Fruit fly (Drosophila melanogaster) whole organism, prepupa: ENCODE data around the gene D12.

ENCODE experiments used
- Blimp-1 ChIP-seq: fragments of 200-800 bp; sonication (Bioruptor generic); optimal IDR thresholded peaks from 3 replicates; lab custom pipeline; 2017; ENCODE audit warnings: missing biosample characterization, missing genetic modification characterization, mild to moderate bottlenecking, moderate library complexity, missing genetic modification reagents
- CG10631 ChIP-seq: fragments of 200-800 bp; sonication (Bioruptor generic); optimal IDR thresholded peaks from 2 replicates; lab custom pipeline; 2016; ENCODE audit warnings: missing biosample characterization, missing genetic modification characterization
- CG10669 ChIP-seq: fragments of 200-800 bp; sonication (Bioruptor generic); optimal IDR thresholded peaks from 3 replicates; lab custom pipeline; 2018; ENCODE audit warnings: missing biosample characterization, mild to moderate bottlenecking, missing genetic modification characterization, moderate library complexity
- CG11294 ChIP-seq: fragments of 200-800 bp; sonication (Bioruptor generic); IDR thresholded peaks from 2 replicates; pipeline ENCODE4 v1.3.6; 2022; ENCODE audit warnings: missing biosample characterization, missing genetic modification characterization
- CG11762 ChIP-seq: fragments of 200-800 bp; sonication (Bioruptor generic); optimal IDR thresholded peaks from 3 replicates; lab custom pipeline; 2016; ENCODE audit warnings: missing biosample characterization, missing genetic modification characterization; ENCODE audit not compliant: insufficient read depth
- CG11902 ChIP-seq: fragments of 200-800 bp; sonication (Bioruptor generic); optimal IDR thresholded peaks from 3 replicates; lab custom pipeline; 2016; ENCODE audit warnings: missing biosample characterization, missing genetic modification characterization
- CG15336 ChIP-seq: fragments of 200-800 bp; sonication (Bioruptor generic); IDR thresholded peaks from 2 replicates; pipeline ENCODE4 v1.3.6; 2022; ENCODE audit warnings: missing biosample characterization, missing genetic modification characterization
- CG16779 ChIP-seq: fragments of 200-800 bp; sonication (Bioruptor generic); optimal IDR thresholded peaks from 3 replicates; lab custom pipeline; 2017; ENCODE audit warnings: missing biosample characterization, mild to moderate bottlenecking, missing genetic modification characterization
- CG3032 ChIP-seq: fragments of 200-800 bp; optimal IDR thresholded peaks from 2 replicates; lab custom pipeline; 2019; ENCODE audit warnings: missing biosample characterization, mild to moderate bottlenecking, missing genetic modification characterization, moderate library complexity
- CG31627 ChIP-seq: fragments of 200-800 bp; sonication (Bioruptor generic); optimal IDR thresholded peaks from 3 replicates; lab custom pipeline; 2016; ENCODE audit warnings: missing biosample characterization, missing genetic modification characterization
- CG32006 ChIP-seq: fragments of 200-800 bp; sonication (Bioruptor generic); optimal IDR thresholded peaks from 3 replicates; lab custom pipeline; 2017; ENCODE audit warnings: missing biosample characterization, mild to moderate bottlenecking, missing genetic modification characterization
- CG34406 ChIP-seq: fragments of 200-800 bp; sonication (Bioruptor generic); optimal IDR thresholded peaks from 3 replicates; lab custom pipeline; 2016; ENCODE audit warnings: missing biosample characterization, missing genetic modification characterization
- CG3919 ChIP-seq: fragments of 200-800 bp; sonication (Bioruptor generic); optimal IDR thresholded peaks from 3 replicates; lab custom pipeline; 2016; ENCODE audit warnings: missing biosample characterization, missing genetic modification characterization
- CG6276 ChIP-seq: fragments of 200-800 bp; sonication (Bioruptor generic); optimal IDR thresholded peaks from 2 replicates; lab custom pipeline; 2017; ENCODE audit warnings: missing biosample characterization, mild to moderate bottlenecking, missing genetic modification characterization
- CG6808 ChIP-seq: fragments of 200-800 bp; sonication (Bioruptor generic); optimal IDR thresholded peaks from 3 replicates; lab custom pipeline; 2017; ENCODE audit warnings: missing biosample characterization, missing genetic modification characterization, mild to moderate bottlenecking, moderate library complexity, missing genetic modification reagents
- CG6854 ChIP-seq: fragments of 200-800 bp; sonication (Bioruptor generic); optimal IDR thresholded peaks from 2 replicates; lab custom pipeline; 2017; ENCODE audit warnings: missing biosample characterization, mild to moderate bottlenecking, missing genetic modification characterization
- CG7368 ChIP-seq: fragments of 200-800 bp; sonication (Bioruptor generic); optimal IDR thresholded peaks from 3 replicates; lab custom pipeline; 2016; ENCODE audit warnings: missing biosample characterization, missing genetic modification characterization
- CG8119 ChIP-seq: fragments of 200-800 bp; sonication (Bioruptor generic); IDR thresholded peaks from 3 replicates; pipeline ENCODE4 v1.3.6; 2022; ENCODE audit warnings: missing biosample characterization, missing genetic modification characterization
- CG8319 ChIP-seq: fragments of 200-800 bp; sonication (Bioruptor generic); optimal IDR thresholded peaks from 3 replicates; lab custom pipeline; 2016; ENCODE audit warnings: missing biosample characterization, missing genetic modification characterization
- CG8632 ChIP-seq: fragments of 200-800 bp; sonication (Bioruptor generic); optimal IDR thresholded peaks from 3 replicates; lab custom pipeline; 2016; ENCODE audit warnings: missing biosample characterization, missing genetic modification characterization
- Eip75B ChIP-seq: fragments of 200-800 bp; sonication (Bioruptor generic); optimal IDR thresholded peaks from 3 replicates; lab custom pipeline; 2016; ENCODE audit warnings: missing biosample characterization, missing genetic modification characterization
- Eip93F ChIP-seq: fragments of 200-800 bp; sonication (Bioruptor generic); optimal IDR thresholded peaks from 2 replicates; lab custom pipeline; 2016; ENCODE audit warnings: missing biosample characterization, mild to moderate bottlenecking, missing genetic modification characterization
- Ets21C ChIP-seq: fragments of 200-800 bp; sonication (Bioruptor generic); optimal IDR thresholded peaks from 3 replicates; lab custom pipeline; 2016; ENCODE audit warnings: missing biosample characterization, missing genetic modification characterization
- Ets96B ChIP-seq: fragments of 200-800 bp; optimal IDR thresholded peaks from 2 replicates; lab custom pipeline; 2019; ENCODE audit warnings: missing biosample characterization, mild to moderate bottlenecking, missing genetic modification characterization, moderate library complexity
- Gug ChIP-seq: fragments of 200-800 bp; sonication (Bioruptor generic); IDR thresholded peaks from 2 replicates; pipeline ENCODE4 v1.3.6; 2022; ENCODE audit warnings: missing biosample characterization, missing genetic modification characterization
- Hr38 ChIP-seq: sonication (Bioruptor generic); optimal IDR thresholded peaks from 2 replicates; lab custom pipeline; 2016; ENCODE audit warnings: missing biosample characterization, missing genetic modification characterization
- Hr39 ChIP-seq: fragments of 200-800 bp; sonication (Bioruptor generic); optimal IDR thresholded peaks from 2 replicates; lab custom pipeline; 2016; ENCODE audit warnings: missing biosample characterization, missing genetic modification characterization
- Hr4 ChIP-seq: fragments of 200-800 bp; sonication (Bioruptor generic); optimal IDR thresholded peaks from 3 replicates; lab custom pipeline; 2016; ENCODE audit warnings: missing biosample characterization, missing genetic modification characterization
- Lpt ChIP-seq: fragments of 200-800 bp; sonication (Bioruptor generic); optimal IDR thresholded peaks from 3 replicates; lab custom pipeline; 2016; ENCODE audit warnings: missing biosample characterization, missing genetic modification characterization
- Met ChIP-seq: fragments of 200-800 bp; sonication (Bioruptor generic); optimal IDR thresholded peaks from 3 replicates; lab custom pipeline; 2016; ENCODE audit warnings: missing biosample characterization, missing genetic modification characterization
- OdsH ChIP-seq: fragments of 200-800 bp; sonication (Bioruptor generic); optimal IDR thresholded peaks from 3 replicates; lab custom pipeline; 2016; ENCODE audit warnings: missing biosample characterization, missing genetic modification characterization
- Sox102F ChIP-seq: fragments of 200-800 bp; sonication (Bioruptor generic); optimal IDR thresholded peaks from 2 replicates; lab custom pipeline; 2016; ENCODE audit warnings: missing biosample characterization, mild to moderate bottlenecking, missing genetic modification characterization
- Sox15 ChIP-seq: fragments of 200-800 bp; sonication (Bioruptor generic); optimal IDR thresholded peaks from 3 replicates; lab custom pipeline; 2016; ENCODE audit warnings: missing biosample characterization, missing genetic modification characterization
- acj6 ChIP-seq: fragments of 200-800 bp; sonication (Bioruptor generic); optimal IDR thresholded peaks from 3 replicates; lab custom pipeline; 2016; ENCODE audit warnings: missing biosample characterization, missing genetic modification characterization
- cyc ChIP-seq: fragments of 200-800 bp; sonication (Bioruptor generic); optimal IDR thresholded peaks from 3 replicates; lab custom pipeline; 2016; ENCODE audit warnings: missing biosample characterization, missing genetic modification characterization
- esn ChIP-seq: fragments of 200-800 bp; sonication (Bioruptor generic); optimal IDR thresholded peaks from 2 replicates; lab custom pipeline; 2016; ENCODE audit warnings: missing biosample characterization, mild to moderate bottlenecking, missing genetic modification characterization, moderate library complexity
- fd59A ChIP-seq: fragments of 200-800 bp; sonication (Bioruptor generic); optimal IDR thresholded peaks from 2 replicates; lab custom pipeline; 2017; ENCODE audit warnings: missing biosample characterization, mild to moderate bottlenecking, missing genetic modification characterization, missing genetic modification reagents
- fd85E ChIP-seq: fragments of 200-800 bp; sonication (Bioruptor generic); optimal IDR thresholded peaks from 3 replicates; lab custom pipeline; 2016; ENCODE audit warnings: missing biosample characterization, missing genetic modification characterization
- fkh ChIP-seq: fragments of 200-800 bp; sonication (Bioruptor generic); optimal IDR thresholded peaks from 3 replicates; lab custom pipeline; 2017; ENCODE audit warnings: missing biosample characterization, mild to moderate bottlenecking, missing genetic modification characterization, moderate library complexity
- net ChIP-seq: fragments of 200-800 bp; sonication (Bioruptor generic); optimal IDR thresholded peaks from 3 replicates; lab custom pipeline; 2016; ENCODE audit warnings: missing biosample characterization, missing genetic modification characterization
- pdm3 ChIP-seq: fragments of 200-800 bp; sonication (Bioruptor generic); optimal IDR thresholded peaks from 3 replicates; lab custom pipeline; 2016; ENCODE audit warnings: missing biosample characterization, missing genetic modification characterization
- spab ChIP-seq: fragments of 200-800 bp; sonication (Bioruptor generic); optimal IDR thresholded peaks from 2 replicates; lab custom pipeline; 2017; ENCODE audit warnings: missing biosample characterization, mild to moderate bottlenecking, missing genetic modification characterization, missing genetic modification reagents
- svp ChIP-seq: fragments of 200-800 bp; sonication (Bioruptor generic); peaks from one replicate; lab custom pipeline; 2016; ENCODE audit warnings: missing biosample characterization, missing genetic modification characterization
- topi ChIP-seq: fragments of 200-800 bp; sonication (Bioruptor generic); optimal IDR thresholded peaks from 3 replicates; lab custom pipeline; 2016; ENCODE audit warnings: missing biosample characterization, missing genetic modification characterization
- vri ChIP-seq: fragments of 200-800 bp; sonication (Bioruptor generic); optimal IDR thresholded peaks from 3 replicates; lab custom pipeline; 2016; ENCODE audit warnings: missing biosample characterization, mild to moderate bottlenecking, missing genetic modification characterization

The D12 gene

DNA sequence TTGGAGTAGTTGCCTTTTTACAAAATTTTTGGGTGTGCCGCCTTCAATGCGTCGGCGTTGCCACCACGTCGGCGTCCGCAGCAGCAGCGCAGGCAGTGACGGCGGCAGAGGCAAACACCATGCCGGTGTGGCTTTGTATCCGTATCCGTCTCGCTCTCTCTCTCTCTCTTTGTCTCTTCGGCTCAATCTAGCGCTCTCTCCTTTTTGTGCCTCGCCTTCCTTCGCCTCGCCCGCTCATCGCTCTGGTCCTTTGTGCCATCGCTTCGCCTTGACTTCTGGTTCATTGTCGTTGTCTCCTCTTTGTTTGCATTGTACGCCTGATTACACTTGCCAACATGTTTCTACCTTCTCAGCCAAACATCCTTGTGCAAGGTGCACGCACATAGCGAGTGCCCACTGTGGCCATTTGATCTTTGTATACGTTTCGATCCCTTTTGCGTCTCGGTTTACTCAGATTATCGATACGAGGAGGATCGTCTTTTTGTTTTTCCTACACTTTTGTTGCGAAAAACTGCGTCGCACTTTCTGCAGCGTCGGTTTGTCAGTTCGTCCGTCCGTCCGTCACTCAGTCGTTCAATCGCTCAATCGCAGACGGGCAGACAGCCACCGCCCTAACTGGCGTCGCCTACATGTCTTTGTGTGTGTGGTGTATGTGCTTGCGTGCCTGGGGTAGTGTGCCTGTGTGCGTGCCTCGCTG is 20.7 kb downstream of the D12 start (continued):
- TF ChIP-seq CG8119 (GFP tag; lab: Robert Waterston, UW) (peak; percentile 55; the same call in 2 of the 3 replicates), CG10669 (peak; percentile 77), net (peak; percentile 59), cyc (GFP tag; lab: Kevin White, UChicago) (peak; percentile 72), spab (peak; percentile 75), CG16779 (tag; lab: Kevin White, UChicago) (peak; percentile 61), CG8319 (GFP tag; lab: Kevin White, UChicago) (peak; percentile 22), fkh (GFP tag; lab: Kevin White, UChicago) (peak; percentile 16), CG31627 (GFP tag; lab: Kevin White, UChicago) (peak; percentile 73), CG11762 (GFP tag; lab: Kevin White, UChicago) (no peak), CG7368 (GFP tag; lab: Kevin White, UChicago) (peak; percentile 60), Gug (GFP tag; lab: Robert Waterston, UW) (no peak), CG32006 (peak; percentile 65), CG11294 (peak; percentile 51; the same call in 1 of the 2 replicates), Ets21C (peak; percentile 60), Lpt (GFP tag; lab: Kevin White, UChicago) (peak; percentile 67), vri (GFP tag; lab: Kevin White, UChicago) (peak; percentile 55), svp (GFP tag; lab: Kevin White, UChicago) (peak; percentile 99), OdsH (GFP tag; lab: Kevin White, UChicago) (peak; percentile 58), CG15336 (peak; percentile 60), CG3919 (GFP tag; lab: Kevin White, UChicago) (peak; percentile 81), pdm3 (GFP tag; lab: Kevin White, UChicago) (peak; percentile 75), Hr4 (GFP tag; lab: Kevin White, UChicago) (peak; percentile 56), CG10631 (GFP tag; lab: Kevin White, UChicago) (peak; percentile 73), Met (GFP tag; lab: Kevin White, UChicago) (peak; percentile 80), topi (GFP tag; lab: Kevin White, UChicago) (peak; percentile 78), CG34406 (peak; percentile 56), fd85E (peak; percentile 62), acj6 (GFP tag; lab: Kevin White, UChicago) (peak; percentile 65)

DNA sequence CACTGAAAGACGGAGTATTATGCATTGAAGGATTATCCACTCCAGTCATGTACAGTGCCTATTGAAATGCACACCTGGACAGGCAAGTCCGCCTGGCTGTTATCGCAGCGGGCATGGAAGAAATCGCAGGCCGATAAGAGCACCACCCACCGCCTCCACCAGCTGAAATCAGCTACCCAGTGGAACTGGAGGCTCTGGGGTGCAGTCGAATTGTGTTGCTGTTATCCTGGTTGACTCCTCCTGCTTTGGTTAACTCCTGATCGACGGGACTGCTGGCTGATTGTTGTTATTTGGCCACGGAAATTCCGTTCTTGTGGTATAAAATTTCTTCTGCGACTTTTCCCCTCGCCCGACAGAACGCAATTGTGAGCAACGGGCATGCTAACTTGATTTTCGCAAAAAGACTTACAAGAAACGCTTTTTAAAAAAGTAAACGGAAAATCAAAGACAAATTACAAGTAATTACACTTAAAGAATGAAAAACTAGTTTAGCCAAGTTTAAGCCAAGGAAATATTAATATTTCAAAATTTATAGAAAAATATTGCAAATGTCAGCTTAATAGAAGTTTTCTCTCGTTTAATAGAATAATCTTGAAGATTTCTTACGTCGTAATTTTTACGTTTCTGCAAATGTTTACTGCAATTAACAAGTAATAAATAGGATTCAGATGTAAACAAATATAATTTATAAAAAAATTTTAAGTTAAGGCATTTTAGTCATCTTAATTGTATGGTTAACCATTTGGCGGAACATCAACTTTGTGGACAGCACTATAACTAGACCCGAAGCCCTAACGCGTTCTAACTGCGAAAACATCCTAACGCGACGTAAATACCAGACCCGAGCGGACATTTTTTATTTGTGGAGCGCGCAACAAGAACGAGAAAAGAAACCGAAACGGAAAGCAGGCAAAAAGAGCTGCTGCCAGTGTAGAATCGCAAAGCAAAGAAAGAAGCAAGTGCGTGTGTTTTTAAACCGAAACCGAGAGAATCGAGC is 22.0 kb downstream of the D12 start, which contains the start of the genes CG13398 and Akap200:
TSS of gene CG13398 (minus strand) at position 370 of the 997 bp plus-strand sequence.
TSS of gene Akap200 (plus strand) at position 804 of the 997 bp plus-strand sequence.
- TF ChIP-seq fd59A (GFP tag; lab: Kevin White, UChicago) (no peak), Eip75B (GFP tag; lab: Kevin White, UChicago) (peak; percentile 30), OdsH (GFP tag; lab: Kevin White, UChicago) (no peak), CG8119 (GFP tag; lab: Robert Waterston, UW) (peak; percentile 55; the same call in 1 of the 3 replicates), CG6276 (GFP tag; lab: Kevin White, UChicago) (no peak), CG10631 (GFP tag; lab: Kevin White, UChicago) (peak; percentile 64), Hr38 (no peak), CG3032 (peak; percentile 48), Blimp-1 (no peak), Gug (GFP tag; lab: Robert Waterston, UW) (no peak), CG6808 (GFP tag; lab: Kevin White, UChicago) (peak; percentile 39), CG8632 (peak; percentile 34), vri (GFP tag; lab: Kevin White, UChicago) (peak; percentile 58), acj6 (GFP tag; lab: Kevin White, UChicago) (no peak), CG8319 (GFP tag; lab: Kevin White, UChicago) (no peak), Sox102F (GFP tag; lab: Kevin White, UChicago) (peak; percentile 35), net (peak; percentile 46), Sox15 (GFP tag; lab: Kevin White, UChicago) (no peak), Met (GFP tag; lab: Kevin White, UChicago) (peak; percentile 38), Eip93F (GFP tag; lab: Kevin White, UChicago) (no peak), Hr39 (GFP tag; lab: Kevin White, UChicago) (no peak), Hr4 (GFP tag; lab: Kevin White, UChicago) (peak; percentile 48), cyc (GFP tag; lab: Kevin White, UChicago) (peak; percentile 27), Ets96B (tag; lab: Kevin White, UChicago) (peak; percentile 25), CG11902 (no peak), CG34406 (peak; percentile 53), CG16779 (tag; lab: Kevin White, UChicago) (no peak), CG6854 (peak; percentile 41), esn (GFP tag; lab: Kevin White, UChicago) (peak; percentile 71), CG10669 (no peak)
